Fruit fly (Drosophila melanogaster) whole organism, embryonic: Measurements from ENCODE around the gene CG15534.
A peak's percentile ranks its signal among the peaks of the same experiment; 100 is the strongest.

Source experiments
- CG18476 ChIP-seq: fragments of 200-800 bp; sonication (Bioruptor generic); optimal IDR thresholded peaks from 2 replicates; lab custom pipeline; 2016; ENCODE audit warnings: missing biosample characterization, mild to moderate bottlenecking, missing genetic modification characterization
- CG18619 ChIP-seq: fragments of 200-800 bp; sonication (Bioruptor generic); optimal IDR thresholded peaks from 3 replicates; lab custom pipeline; 2017; ENCODE audit warnings: missing biosample characterization, mild to moderate bottlenecking, missing genetic modification characterization
- CG33557 ChIP-seq: fragments of 200-800 bp; sonication (Bioruptor generic); optimal IDR thresholded peaks from 2 replicates; lab custom pipeline; 2019; ENCODE audit warnings: missing biosample characterization, mild to moderate bottlenecking, missing genetic modification characterization, moderate library complexity
- CG3838 ChIP-seq: fragments of 200-800 bp; sonication (Bioruptor generic); optimal IDR thresholded peaks from 3 replicates; lab custom pipeline; 2016; ENCODE audit warnings: missing biosample characterization, missing genetic modification characterization
- CG7556 ChIP-seq: fragments of 200-800 bp; sonication (Bioruptor generic); optimal IDR thresholded peaks from 2 replicates; lab custom pipeline; 2017; ENCODE audit warnings: missing biosample characterization, mild to moderate bottlenecking, missing genetic modification characterization
- CG9817 ChIP-seq: fragments of 200-800 bp; sonication (Bioruptor generic); optimal IDR thresholded peaks from 2 replicates; lab custom pipeline; 2018; ENCODE audit warnings: missing biosample characterization, mild to moderate bottlenecking, missing genetic modification characterization, moderate library complexity
- Dip3 ChIP-seq: fragments of 200-800 bp; sonication (Bioruptor generic); optimal IDR thresholded peaks from 3 replicates; lab custom pipeline; 2016; ENCODE audit warnings: missing biosample characterization, missing genetic modification characterization
- NC2β ChIP-seq: fragments of 200-800 bp; sonication (Bioruptor generic); optimal IDR thresholded peaks from 2 replicates; lab custom pipeline; 2016; ENCODE audit warnings: missing biosample characterization, missing genetic modification characterization
- Sox100B ChIP-seq: fragments of 200-800 bp; sonication (Bioruptor generic); optimal IDR thresholded peaks from 3 replicates; lab custom pipeline; 2018; ENCODE audit warnings: missing biosample characterization, mild to moderate bottlenecking, missing genetic modification characterization
- ato ChIP-seq: fragments of 200-800 bp; sonication (Bioruptor generic); IDR thresholded peaks from 2 replicates; pipeline ENCODE4 v1.3.6; 2022; ENCODE audit warnings: missing biosample characterization, missing genetic modification characterization; ENCODE audit not compliant: partially characterized antibody
- pan ChIP-seq, 4 experiments: fragments of >200 bp in 3 of 4; fragments of 200-800 bp in 1 of 4; sonication (Bioruptor generic) in 1 of 4; optimal IDR thresholded peaks in 3 of 4; IDR thresholded peaks in 1 of 4; 2 replicates each; pipeline versions ENCODE4 v1.3.6 to Lab custom; 2017 to 2022; ENCODE audit warnings: missing biosample characterization in 2 of 4, missing genetic modification characterization in 2 of 4, mixed read lengths in 1 of 4

DNA sequence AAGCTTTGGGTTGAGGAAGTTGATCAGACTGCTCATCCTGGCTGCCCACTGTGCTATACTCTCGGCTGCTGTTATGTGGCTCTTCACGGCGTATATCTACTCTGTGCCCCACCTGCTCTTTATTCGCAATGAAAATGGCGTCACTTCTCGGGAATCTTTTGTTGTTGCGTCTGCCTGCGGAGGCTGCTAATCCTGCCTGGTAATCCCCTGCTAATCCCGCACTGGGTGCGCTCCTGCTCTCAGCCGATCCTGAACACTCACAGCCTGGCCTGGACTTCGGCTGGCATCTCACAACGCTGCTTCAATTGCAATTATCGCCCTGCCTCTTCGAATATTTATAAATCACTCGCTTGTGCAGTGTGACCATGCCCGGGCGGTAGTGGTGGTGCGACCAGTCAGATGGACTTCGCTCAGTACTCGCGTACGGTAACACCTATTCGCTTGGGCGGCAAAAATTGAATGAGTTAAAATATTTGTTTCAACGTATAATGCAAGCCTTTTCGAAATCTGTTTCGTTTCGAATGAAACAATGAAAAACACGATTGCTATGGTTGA is 4.0 kb upstream of the CG15534 start, which contains the start of gene CG2218:
- TF ChIP-seq Sox100B (GFP tag; lab: Kevin White, UChicago) (no peak), CG3838 (GFP tag; lab: Kevin White, UChicago) (no peak), CG18619 (no peak), CG9817 (tag; lab: Kevin White, UChicago) (no peak), CG33557 (no peak), CG18476 (GFP tag; lab: Kevin White, UChicago) (no peak), pan (optimal IDR thresholded peaks at IDR 0.05; lab: Kevin White, UChicago) (no peak), pan (GFP tag; optimal IDR thresholded peaks at IDR 0.05 in 1 of 2, IDR thresholded peaks at IDR 0.05 in 1 of 2) (no peak), CG7556 (no peak), Dip3 (GFP tag; lab: Kevin White, UChicago) (no peak), NC2β (GFP tag; lab: Kevin White, UChicago) (no peak), ato (GFP tag; lab: Robert Waterston, UW) (peak; percentile 55; the same call in 1 of the 2 replicates)
